Worm (Caenorhabditis elegans) whole organism, mixed stage, embryonic: ENCODE measurements around the gene H06A10.1.

Experiments used
- ces-1 ChIP-seq: fragments of 150-350 bp; optimal IDR thresholded peaks from 2 replicates; lab custom pipeline; 2014; ENCODE audit warnings: missing biosample characterization, missing genetic modification reagents, missing genetic modification characterization
- elt-1 ChIP-seq: sonication (generic microtip); optimal IDR thresholded peaks from 2 replicates; lab custom pipeline; 2017; ENCODE audit warnings: missing genetic modification characterization, mild to moderate bottlenecking, missing compliant biosample characterization, antibody characterized with exemption, moderate library complexity, borderline replicate concordance; ENCODE audit not compliant: insufficient read depth
- ham-2 ChIP-seq: fragments of 200-800 bp; sonication (Bioruptor generic); optimal IDR thresholded peaks from 2 replicates; lab custom pipeline; 2018; ENCODE audit warnings: mild to moderate bottlenecking, missing genetic modification characterization, missing compliant biosample characterization
- nhr-12 ChIP-seq: fragments of 150-350 bp; optimal IDR thresholded peaks from 2 replicates; lab custom pipeline; 2014; ENCODE audit warnings: missing biosample characterization, missing genetic modification characterization
- nhr-237 ChIP-seq: fragments of 150-350 bp; optimal IDR thresholded peaks from 2 replicates; lab custom pipeline; 2014; ENCODE audit warnings: missing biosample characterization, missing genetic modification characterization
- nhr-28 ChIP-seq: fragments of 150-350 bp; optimal IDR thresholded peaks from 2 replicates; lab custom pipeline; 2014; ENCODE audit warnings: missing biosample characterization, missing genetic modification characterization
- pha-4 ChIP-seq: fragments of 150-350 bp; optimal IDR thresholded peaks from 2 replicates; lab custom pipeline; 2018; ENCODE audit warnings: missing biosample characterization, missing genetic modification reagents, missing genetic modification characterization
- snpc-4 ChIP-seq: fragments of 150-350 bp; optimal IDR thresholded peaks from 2 replicates; lab custom pipeline; 2014; ENCODE audit warnings: missing biosample characterization, missing genetic modification characterization
- unc-62 ChIP-seq: fragments of 150-350 bp; optimal IDR thresholded peaks from 2 replicates; lab custom pipeline; 2014; ENCODE audit warnings: missing biosample characterization, missing genetic modification reagents, missing genetic modification characterization
- ztf-11 ChIP-seq: fragments of 150-350 bp; optimal IDR thresholded peaks from 2 replicates; lab custom pipeline; 2014; ENCODE audit warnings: missing biosample characterization, missing genetic modification characterization

DNA sequence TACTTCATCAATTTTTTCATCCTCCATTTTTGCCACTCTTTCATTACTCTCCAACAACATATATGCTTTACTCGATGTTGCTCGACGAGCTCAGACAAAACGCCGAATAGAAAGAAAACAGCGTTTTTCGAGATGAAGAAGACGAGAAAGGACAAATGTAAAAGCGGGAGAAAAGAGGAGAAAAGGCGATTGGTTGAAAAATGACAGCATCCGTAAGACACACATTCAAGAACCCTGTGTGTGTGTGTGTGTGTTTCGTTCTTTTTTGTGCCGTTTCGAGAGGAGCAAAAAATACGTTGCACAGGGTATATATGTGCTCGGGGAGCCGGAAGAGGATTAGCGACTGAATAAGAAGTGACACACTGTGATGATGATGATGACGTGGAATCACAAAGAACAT, 13.6 kb upstream of the H06A10.1 start:
- no peak for TF ChIP-seq unc-62 (GFP tag; lab: Kevin White, UChicago)
- no peak for TF ChIP-seq pha-4 (tag; lab: Kevin White, UChicago)
- no peak for TF ChIP-seq nhr-237 (tag; lab: Kevin White, UChicago)
- TF ChIP-seq ham-2 (GFP tag; lab: Kevin White, UChicago): no peak
- no peak for TF ChIP-seq ces-1 (GFP tag; lab: Kevin White, UChicago)
- TF ChIP-seq ztf-11 (tag; lab: Kevin White, UChicago): no peak
- TF ChIP-seq snpc-4: no peak
- TF ChIP-seq nhr-12 (tag; lab: Kevin White, UChicago): no peak
- no peak for TF ChIP-seq nhr-28 (tag; lab: Kevin White, UChicago)
- TF ChIP-seq elt-1: no peak
